Fruit fly (Drosophila melanogaster) whole organism, embryonic: ENCODE measurements around the gene TTLL15.

ENCODE experiments used
- Ada2b ChIP-seq: fragments of 200-800 bp; sonication (Bioruptor generic); IDR thresholded peaks from 2 replicates; pipeline ENCODE4 v1.3.6; 2022; ENCODE audit warnings: missing biosample characterization, missing genetic modification characterization
- Atf3 ChIP-seq: fragments of 200-800 bp; sonication (Bioruptor generic); optimal IDR thresholded peaks from 3 replicates; lab custom pipeline; 2016; ENCODE audit warnings: missing biosample characterization, missing genetic modification characterization
- BtbVII ChIP-seq: fragments of 200-800 bp; sonication (Bioruptor generic); optimal IDR thresholded peaks from 3 replicates; lab custom pipeline; 2017; ENCODE audit warnings: missing biosample characterization, mild to moderate bottlenecking, missing genetic modification characterization
- Bteb2 ChIP-seq: fragments of 200-800 bp; sonication (Bioruptor generic); optimal IDR thresholded peaks from 2 replicates; lab custom pipeline; 2016; ENCODE audit warnings: missing biosample characterization, missing genetic modification characterization
- CG10274 ChIP-seq: fragments of 200-800 bp; sonication (Bioruptor generic); optimal IDR thresholded peaks from 3 replicates; lab custom pipeline; 2017; ENCODE audit warnings: missing biosample characterization, mild to moderate bottlenecking, missing genetic modification characterization
- CG10431 ChIP-seq: fragments of 200-800 bp; sonication (Bioruptor generic); optimal IDR thresholded peaks from 3 replicates; lab custom pipeline; 2018; ENCODE audit warnings: missing biosample characterization, mild to moderate bottlenecking, missing genetic modification characterization
- CG10565 ChIP-seq: fragments of 200-800 bp; sonication (Bioruptor generic); optimal IDR thresholded peaks from 3 replicates; lab custom pipeline; 2016; ENCODE audit warnings: missing biosample characterization, mild to moderate bottlenecking, missing genetic modification characterization
- CG13424 ChIP-seq: fragments of 200-800 bp; sonication (Bioruptor generic); optimal IDR thresholded peaks from 2 replicates; lab custom pipeline; 2019; ENCODE audit warnings: missing biosample characterization, mild to moderate bottlenecking, missing genetic modification characterization, moderate library complexity
- CG15073 ChIP-seq: fragments of 200-800 bp; sonication (Bioruptor generic); optimal IDR thresholded peaks from 2 replicates; lab custom pipeline; 2016; ENCODE audit warnings: missing biosample characterization, missing genetic modification characterization
- CG17385 ChIP-seq: fragments of 200-800 bp; sonication (Bioruptor generic); optimal IDR thresholded peaks from 3 replicates; lab custom pipeline; 2018; ENCODE audit warnings: missing biosample characterization, mild to moderate bottlenecking, missing genetic modification characterization
- CG30431 ChIP-seq: fragments of 200-800 bp; sonication (Bioruptor generic); optimal IDR thresholded peaks from 2 replicates; lab custom pipeline; 2017; ENCODE audit warnings: missing biosample characterization, missing genetic modification characterization
- CG4707 ChIP-seq: fragments of 200-800 bp; sonication (Bioruptor generic); optimal IDR thresholded peaks from 2 replicates; lab custom pipeline; 2018; ENCODE audit warnings: missing biosample characterization, mild to moderate bottlenecking, missing genetic modification characterization, moderate library complexity
- CG4820 ChIP-seq: fragments of 200-800 bp; sonication (Bioruptor generic); optimal IDR thresholded peaks from 3 replicates; lab custom pipeline; 2016; ENCODE audit warnings: missing biosample characterization, missing genetic modification characterization
- CG6254 ChIP-seq: fragments of 200-800 bp; sonication (Bioruptor generic); optimal IDR thresholded peaks from 3 replicates; lab custom pipeline; 2017; ENCODE audit warnings: mild to moderate bottlenecking, missing biosample characterization, missing genetic modification reagents, missing genetic modification characterization
- CG7372 ChIP-seq: fragments of 200-800 bp; sonication (Bioruptor generic); IDR thresholded peaks from 2 replicates; pipeline ENCODE4 v1.3.6; 2022; ENCODE audit warnings: missing biosample characterization, missing genetic modification characterization
- CG7556 ChIP-seq: fragments of 200-800 bp; sonication (Bioruptor generic); optimal IDR thresholded peaks from 2 replicates; lab custom pipeline; 2017; ENCODE audit warnings: missing biosample characterization, mild to moderate bottlenecking, missing genetic modification characterization
- CG8281 ChIP-seq: fragments of 200-800 bp; sonication (Bioruptor generic); optimal IDR thresholded peaks from 2 replicates; lab custom pipeline; 2018; ENCODE audit warnings: missing biosample characterization, mild to moderate bottlenecking, missing genetic modification characterization, moderate library complexity
- CG8924 ChIP-seq: fragments of 200-800 bp; optimal IDR thresholded peaks from 3 replicates; lab custom pipeline; 2019; ENCODE audit warnings: missing biosample characterization, mild to moderate bottlenecking, missing genetic modification characterization, moderate library complexity
- CG9215 ChIP-seq: fragments of 200-800 bp; sonication (Bioruptor generic); IDR thresholded peaks from 2 replicates; pipeline ENCODE4 v1.3.6; 2022; ENCODE audit warnings: missing biosample characterization, missing genetic modification characterization
- CG9817 ChIP-seq: fragments of 200-800 bp; sonication (Bioruptor generic); optimal IDR thresholded peaks from 2 replicates; lab custom pipeline; 2018; ENCODE audit warnings: missing biosample characterization, mild to moderate bottlenecking, missing genetic modification characterization, moderate library complexity
- D19B ChIP-seq: fragments of 200-800 bp; sonication (Bioruptor generic); optimal IDR thresholded peaks from 2 replicates; lab custom pipeline; 2017; ENCODE audit warnings: missing biosample characterization, mild to moderate bottlenecking, missing genetic modification characterization
- Deaf1 ChIP-seq: fragments of 200-800 bp; optimal IDR thresholded peaks from 3 replicates; lab custom pipeline; 2019; ENCODE audit warnings: missing biosample characterization, mild to moderate bottlenecking, missing genetic modification characterization, moderate library complexity
- Doc2 ChIP-seq: fragments of 200-800 bp; sonication (Bioruptor generic); IDR thresholded peaks from 2 replicates; pipeline ENCODE4 v1.3.6; 2022; ENCODE audit warnings: missing biosample characterization, missing genetic modification characterization
- Eip74EF ChIP-seq, 2 experiments: fragments of 200-800 bp in 1 of 2; fragments of >200 bp in 1 of 2; sonication (Bioruptor generic) in 1 of 2; optimal IDR thresholded peaks; 2 replicates each; lab custom pipeline; 2017 to 2019; ENCODE audit warnings: missing biosample characterization in 2 of 2, missing genetic modification characterization in 2 of 2, mild to moderate bottlenecking in 1 of 2, moderate library complexity in 1 of 2
- Fer1 ChIP-seq: fragments of 200-800 bp; sonication (Bioruptor generic); optimal IDR thresholded peaks from 2 replicates; lab custom pipeline; 2017; ENCODE audit warnings: missing biosample characterization, mild to moderate bottlenecking, missing genetic modification characterization
- GATAe ChIP-seq: fragments of 200-800 bp; sonication (Bioruptor generic); conservative IDR thresholded peaks from 2 replicates; pipeline ENCODE4 v1.3.6; 2022; ENCODE audit warnings: missing biosample characterization, missing genetic modification characterization
- Gug ChIP-seq: fragments of 200-800 bp; sonication (Bioruptor generic); IDR thresholded peaks from 4 replicates; pipeline ENCODE4 v1.3.6; 2022; ENCODE audit warnings: missing biosample characterization, missing genetic modification characterization
- H15 ChIP-seq: fragments of 200-800 bp; sonication (Bioruptor generic); IDR thresholded peaks from 3 replicates; pipeline ENCODE4 v1.3.6; 2022; ENCODE audit warnings: missing biosample characterization, missing genetic modification characterization
- HLH3B ChIP-seq: fragments of 200-800 bp; sonication (Bioruptor generic); IDR thresholded peaks from 2 replicates; pipeline ENCODE4 v1.3.6; 2022; ENCODE audit warnings: missing biosample characterization, missing genetic modification characterization
- Kr ChIP-seq: fragments of 200-800 bp; sonication (Bioruptor generic); optimal IDR thresholded peaks from 2 replicates; lab custom pipeline; 2017; ENCODE audit warnings: missing biosample characterization, mild to moderate bottlenecking, missing genetic modification characterization
- MBD-R2 ChIP-seq: fragments of 200-800 bp; sonication (Bioruptor generic); IDR thresholded peaks from 2 replicates; pipeline ENCODE4 v1.3.6; 2022; ENCODE audit warnings: missing biosample characterization, missing genetic modification characterization
- MESR4 ChIP-seq: fragments of 200-800 bp; sonication (Bioruptor generic); optimal IDR thresholded peaks from 2 replicates; lab custom pipeline; 2018; ENCODE audit warnings: missing biosample characterization, mild to moderate bottlenecking, missing genetic modification characterization, moderate library complexity
- Max ChIP-seq: fragments of 200-800 bp; sonication (Bioruptor generic); optimal IDR thresholded peaks from 2 replicates; lab custom pipeline; 2016; ENCODE audit warnings: missing biosample characterization, mild to moderate bottlenecking, missing genetic modification characterization
- Meics ChIP-seq: fragments of 200-800 bp; sonication (Bioruptor generic); optimal IDR thresholded peaks from 2 replicates; lab custom pipeline; 2017; ENCODE audit warnings: missing biosample characterization, mild to moderate bottlenecking, missing genetic modification characterization
- NC2β ChIP-seq: fragments of 200-800 bp; sonication (Bioruptor generic); optimal IDR thresholded peaks from 2 replicates; lab custom pipeline; 2016; ENCODE audit warnings: missing biosample characterization, missing genetic modification characterization
- Nf-YA ChIP-seq: fragments of 200-800 bp; sonication (Bioruptor generic); IDR thresholded peaks from 2 replicates; pipeline ENCODE4 v1.3.6; 2022; ENCODE audit warnings: missing biosample characterization, missing genetic modification characterization
- Taf1 ChIP-seq: fragments of 200-800 bp; sonication (Bioruptor generic); IDR thresholded peaks from 2 replicates; pipeline ENCODE4 v1.3.6; 2022; ENCODE audit warnings: missing biosample characterization, missing genetic modification characterization
- ase ChIP-seq: fragments of 200-800 bp; sonication (Bioruptor generic); IDR thresholded peaks from 3 replicates; pipeline ENCODE4 v1.3.6; 2022; ENCODE audit warnings: missing biosample characterization, missing genetic modification characterization
- dmrt99B ChIP-seq: fragments of 200-800 bp; sonication (Bioruptor generic); optimal IDR thresholded peaks from 2 replicates; lab custom pipeline; 2018; ENCODE audit warnings: missing biosample characterization, mild to moderate bottlenecking, missing genetic modification characterization, moderate library complexity
- fru ChIP-seq: fragments of >200 bp; optimal IDR thresholded peaks from 2 replicates; lab custom pipeline; 2017
- gsb-n ChIP-seq: fragments of 200-800 bp; sonication (Bioruptor generic); optimal IDR thresholded peaks from 3 replicates; lab custom pipeline; 2018; ENCODE audit warnings: missing biosample characterization, mild to moderate bottlenecking, missing genetic modification characterization
- jumu ChIP-seq: fragments of 200-800 bp; sonication (Bioruptor generic); optimal IDR thresholded peaks from 3 replicates; lab custom pipeline; 2016; ENCODE audit warnings: missing biosample characterization, missing genetic modification characterization
- lmd ChIP-seq: fragments of 200-800 bp; sonication (Bioruptor generic); IDR thresholded peaks from 2 replicates; pipeline ENCODE4 v1.3.6; 2022; ENCODE audit warnings: missing biosample characterization, missing genetic modification characterization
- oc ChIP-seq: fragments of 200-800 bp; sonication (Bioruptor generic); optimal IDR thresholded peaks from 2 replicates; lab custom pipeline; 2018; ENCODE audit warnings: missing biosample characterization, mild to moderate bottlenecking, missing genetic modification characterization, moderate library complexity
- otp ChIP-seq: fragments of 200-800 bp; sonication (Bioruptor generic); IDR thresholded peaks from 3 replicates; pipeline ENCODE4, ENCODE4 v1.3.6; 2022; ENCODE audit warnings: missing biosample characterization, missing genetic modification characterization
- pan ChIP-seq, 4 experiments: fragments of >200 bp in 3 of 4; fragments of 200-800 bp in 1 of 4; sonication (Bioruptor generic) in 1 of 4; optimal IDR thresholded peaks in 3 of 4; IDR thresholded peaks in 1 of 4; 2 replicates each; pipeline versions ENCODE4 v1.3.6 to Lab custom; 2017 to 2022; ENCODE audit warnings: missing biosample characterization in 2 of 4, missing genetic modification characterization in 2 of 4, mixed read lengths in 1 of 4
- sens ChIP-seq: fragments of 200-800 bp; sonication (Bioruptor generic); peaks from one replicate; lab custom pipeline; 2016; ENCODE audit warnings: missing biosample characterization, missing genetic modification characterization
- sens-2 ChIP-seq: fragments of 200-800 bp; sonication (Bioruptor generic); IDR thresholded peaks from 2 replicates; pipeline ENCODE4 v1.3.6; 2022; ENCODE audit warnings: missing biosample characterization, missing genetic modification characterization
- so ChIP-seq: fragments of 200-800 bp; sonication (Bioruptor generic); IDR thresholded peaks from 3 replicates; pipeline ENCODE4 v1.3.6; 2022; ENCODE audit warnings: missing biosample characterization, missing genetic modification characterization
- trem ChIP-seq: fragments of 200-800 bp; optimal IDR thresholded peaks from 3 replicates; lab custom pipeline; 2019; ENCODE audit warnings: missing biosample characterization, mild to moderate bottlenecking, missing genetic modification characterization, moderate library complexity
- unc-4 ChIP-seq: fragments of 200-800 bp; sonication (Bioruptor generic); IDR thresholded peaks from 2 replicates; pipeline ENCODE4 v1.3.6; 2022; ENCODE audit warnings: missing biosample characterization, missing genetic modification characterization; ENCODE audit not compliant: partially characterized antibody

The TTLL15 gene

dm6 chr3R:10784058-10784499 lies 31.0 kb upstream of the TTLL15 start, which contains the start of the genes mRpL37 and Rbp1 (continued):
- peak; percentile 63; the same call in 1 of the 2 replicates for TF ChIP-seq Taf1 (GFP tag; lab: Robert Waterston, UW)
- peak; percentile 87 for TF ChIP-seq CG13424
- no peak for TF ChIP-seq CG8281 (tag; lab: Kevin White, UChicago)
- peak; percentile 27; the same call in 1 of the 3 replicates for TF ChIP-seq ase (GFP tag; lab: Robert Waterston, UW)
- TF ChIP-seq Nf-YA (GFP tag; lab: Robert Waterston, UW), result no peak
- peak; percentile 55 for TF ChIP-seq Fer1
- TF ChIP-seq Ada2b (GFP tag; lab: Robert Waterston, UW), result peak; percentile 42; the same call in 1 of the 2 replicates
- TF ChIP-seq Kr (GFP tag; lab: Kevin White, UChicago), result no peak
- peak; percentile 91 for TF ChIP-seq MBD-R2 (GFP tag; lab: Robert Waterston, UW)
- TF ChIP-seq CG4707 (GFP tag; lab: Kevin White, UChicago), result no peak
- TF ChIP-seq CG30431 (GFP tag; lab: Kevin White, UChicago), result peak; percentile 40
- peak; percentile 65 for TF ChIP-seq Meics (GFP tag; lab: Kevin White, UChicago)
- no peak for TF ChIP-seq CG10274 (GFP tag; lab: Kevin White, UChicago)
- no peak for TF ChIP-seq Eip74EF (GFP tag; optimal IDR thresholded peaks at IDR 0.05; lab: Kevin White, UChicago)
- no peak for TF ChIP-seq gsb-n
- TF ChIP-seq BtbVII, result no peak
- TF ChIP-seq oc (tag; lab: Kevin White, UChicago), result no peak
- no peak for TF ChIP-seq sens-2 (GFP tag; lab: Robert Waterston, UW)
- peak; percentile 73; the same call in 3 of the 4 replicates for TF ChIP-seq Gug
- peak; percentile 50 for TF ChIP-seq jumu (GFP tag; lab: Kevin White, UChicago)
- peak; percentile 76 for TF ChIP-seq CG4820 (GFP tag; lab: Kevin White, UChicago)
- no peak for TF ChIP-seq Doc2 (GFP tag; lab: Robert Waterston, UW)
- TF ChIP-seq MESR4 (GFP tag; lab: Kevin White, UChicago), result no peak
- TF ChIP-seq CG10565, result no peak
- TF ChIP-seq CG9817 (tag; lab: Kevin White, UChicago), result peak; percentile 87
- no peak for TF ChIP-seq GATAe
- TF ChIP-seq CG10431 (GFP tag; lab: Kevin White, UChicago), result no peak
- peak; percentile 67 for TF ChIP-seq Max (GFP tag; lab: Kevin White, UChicago)
- TF ChIP-seq so (GFP tag; lab: Robert Waterston, UW), result no peak
- no peak for TF ChIP-seq otp (GFP tag; lab: Robert Waterston, UW)
- peak; percentile 88 for TF ChIP-seq CG9215
- no peak for TF ChIP-seq dmrt99B
- TF ChIP-seq H15, result no peak
- no peak for TF ChIP-seq Deaf1 (tag; lab: Kevin White, UChicago)
- TF ChIP-seq CG17385 (GFP tag; lab: Kevin White, UChicago), result peak; percentile 66
- TF ChIP-seq pan (optimal IDR thresholded peaks at IDR 0.05; lab: Kevin White, UChicago), result no peak
- TF ChIP-seq pan (GFP tag; optimal IDR thresholded peaks at IDR 0.05 in 1 of 2, IDR thresholded peaks at IDR 0.05 in 1 of 2), result no peak
- TF ChIP-seq D19B, result no peak
- peak; percentile 70 for TF ChIP-seq lmd (GFP tag; lab: Robert Waterston, UW)
- TF ChIP-seq CG15073 (GFP tag; lab: Kevin White, UChicago), result no peak
- peak; percentile 71; the same call in 1 of the 2 replicates for TF ChIP-seq HLH3B (GFP tag; lab: Robert Waterston, UW)
- TF ChIP-seq sens, result peak; percentile 92
- peak; percentile 88 for TF ChIP-seq trem (tag; lab: Kevin White, UChicago)
- TF ChIP-seq CG6254 (GFP tag; lab: Kevin White, UChicago), result no peak
- peak; percentile 84 for TF ChIP-seq CG8924 (tag; lab: Kevin White, UChicago)
- TF ChIP-seq fru, result no peak
- TF ChIP-seq unc-4 (GFP tag; lab: Robert Waterston, UW), result peak; percentile 94
- TF ChIP-seq Atf3 (GFP tag; lab: Kevin White, UChicago), result no peak
- TF ChIP-seq Bteb2, result peak; percentile 54
- peak; percentile 45 for TF ChIP-seq NC2β
- no peak for TF ChIP-seq CG7556 (GFP tag; lab: Kevin White, UChicago)
- peak; percentile 54; the same call in 1 of the 2 replicates for TF ChIP-seq CG7372
